Worm (Caenorhabditis elegans): Measurements from ENCODE around the gene F21A3.3.

The F21A3.3 gene

DNA sequence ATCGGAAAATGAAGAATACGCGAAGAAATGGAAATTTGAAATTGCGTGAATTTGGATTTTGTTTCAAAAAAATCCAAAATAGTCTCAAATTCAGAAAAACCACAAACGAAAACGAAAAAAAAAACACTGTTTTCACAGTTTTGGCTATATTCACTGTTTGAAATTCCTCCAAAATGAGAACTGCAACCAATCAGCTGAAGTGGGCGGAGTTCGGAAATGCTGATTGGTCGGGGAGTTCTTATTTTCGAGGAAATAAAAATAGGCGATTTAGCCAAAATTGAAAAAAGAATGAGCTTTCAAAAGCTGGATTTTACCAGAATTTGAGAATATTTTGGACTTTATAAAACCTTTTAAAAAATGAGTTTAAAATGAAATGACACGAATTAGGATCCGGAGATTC, 27.4 kb downstream of the F21A3.3 start, which contains the start of gene glb-14:
glb-14 (minus strand) TSS at position 97 of the 400 bp plus-strand sequence.
- TF ChIP-seq drap-1 (GFP tag; optimal IDR thresholded peaks at IDR 0.05): no peak
- TF ChIP-seq cnd-1 (tag; optimal IDR thresholded peaks at IDR 0.05): no peak
- TF ChIP-seq nhr-237 (tag; optimal IDR thresholded peaks at IDR 0.05): no peak
- no peak for TF ChIP-seq unc-39 (tag; optimal IDR thresholded peaks at IDR 0.05)
- TF ChIP-seq sptf-1 (tag; optimal IDR thresholded peaks at IDR 0.05): no peak
- TF ChIP-seq nhr-12 (tag; optimal IDR thresholded peaks at IDR 0.05): no peak

DNA sequence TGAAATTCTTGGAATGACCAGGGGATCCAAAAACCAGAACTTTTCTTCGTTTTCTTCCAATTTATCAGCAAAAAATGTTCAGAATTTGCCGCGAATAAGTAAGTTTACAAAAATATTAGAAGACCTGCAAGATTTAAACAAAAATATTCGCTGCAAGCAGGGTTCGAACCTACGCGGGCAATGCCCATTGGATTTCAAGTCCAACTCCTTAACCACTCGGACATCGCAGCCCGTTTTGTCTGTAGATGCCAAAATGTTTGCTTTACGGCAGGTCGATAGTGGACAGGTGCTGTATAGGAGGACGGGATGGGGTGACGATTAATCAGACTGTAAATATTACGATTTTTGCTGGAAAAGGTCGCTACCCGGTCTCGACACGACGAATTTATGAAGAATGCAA, 30.2 kb downstream of the F21A3.3 start:
- TF ChIP-seq ceh-83 (GFP tag; optimal IDR thresholded peaks at IDR 0.05) (no peak), drap-1 (GFP tag; optimal IDR thresholded peaks at IDR 0.05) (peak; percentile 62), sptf-1 (tag; optimal IDR thresholded peaks at IDR 0.05) (peak; percentile 17)

DNA sequence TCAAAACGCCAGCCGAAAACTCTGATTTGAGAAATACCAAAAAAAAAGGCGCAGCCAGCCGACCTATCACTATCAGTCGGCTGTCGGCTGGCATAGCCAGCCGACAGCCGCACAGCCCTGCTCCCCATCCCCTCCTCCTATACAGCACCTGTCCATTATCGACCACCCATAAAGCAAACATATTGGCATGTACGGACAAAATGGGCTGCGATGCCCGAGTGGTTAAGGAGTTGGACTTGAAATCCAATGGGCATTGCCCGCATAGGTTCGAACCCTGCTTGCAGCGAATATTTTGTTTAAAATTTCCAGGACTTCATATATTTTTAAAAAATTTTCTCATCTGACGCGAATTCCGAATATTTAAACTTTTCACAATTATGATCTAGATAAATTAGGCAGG, 32.9 kb downstream of the F21A3.3 start:
- TF ChIP-seq ham-2 (GFP tag; optimal IDR thresholded peaks at IDR 0.05) (no peak), drap-1 (GFP tag; optimal IDR thresholded peaks at IDR 0.05) (peak; percentile 7)

DNA sequence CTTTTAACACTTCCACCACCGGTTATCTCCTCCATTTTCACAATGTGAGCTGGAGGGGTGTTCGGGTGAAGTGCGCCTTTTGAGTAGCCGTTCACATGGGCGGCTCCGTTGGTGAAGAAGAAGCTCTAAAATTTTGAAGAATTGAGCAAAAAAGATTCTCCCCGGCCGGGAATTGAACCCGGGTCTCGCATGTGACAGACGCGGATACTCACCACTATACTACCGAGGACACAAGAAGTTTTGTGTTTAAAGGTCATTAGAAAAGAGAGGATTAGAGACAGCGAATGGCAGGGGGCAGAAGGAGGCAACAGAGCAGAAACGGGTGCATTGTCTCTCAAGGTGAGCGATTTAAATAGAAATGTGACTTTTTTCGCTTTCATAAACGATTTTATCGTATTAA, 34.1 kb downstream of the F21A3.3 start:
- peak; percentile 23 for TF ChIP-seq ztf-11 (tag; optimal IDR thresholded peaks at IDR 0.05)
- TF ChIP-seq cnd-1 (tag; optimal IDR thresholded peaks at IDR 0.05): peak; percentile 85
- no peak for TF ChIP-seq nhr-12 (tag; optimal IDR thresholded peaks at IDR 0.05)
- TF ChIP-seq sptf-1 (tag; optimal IDR thresholded peaks at IDR 0.05): peak; percentile 93
- TF ChIP-seq nhr-2 (tag; optimal IDR thresholded peaks at IDR 0.05): no peak
- peak; percentile 6 for TF ChIP-seq lin-13 (tag; optimal IDR thresholded peaks at IDR 0.05)
- TF ChIP-seq ham-2 (GFP tag; optimal IDR thresholded peaks at IDR 0.05): peak; percentile 70
- TF ChIP-seq hlh-1 (tag; optimal IDR thresholded peaks at IDR 0.05): peak; percentile 19
- peak; percentile 30 for TF ChIP-seq ces-1 (GFP tag; optimal IDR thresholded peaks at IDR 0.05)
- peak; percentile 99 for TF ChIP-seq drap-1 (GFP tag; optimal IDR thresholded peaks at IDR 0.05)
- peak; percentile 19 for TF ChIP-seq lsy-2 (tag; optimal IDR thresholded peaks at IDR 0.05)
- peak; percentile 74 for TF ChIP-seq unc-120 (tag; optimal IDR thresholded peaks at IDR 0.05; ENCODE audit: poor library complexity, severe bottlenecking)
- TF ChIP-seq flh-1 (GFP tag; optimal IDR thresholded peaks at IDR 0.05): peak; percentile 42
- no peak for TF ChIP-seq unc-62 (GFP tag; optimal IDR thresholded peaks at IDR 0.05)
- TF ChIP-seq sem-2 (GFP tag; optimal IDR thresholded peaks at IDR 0.05): peak; percentile 77
- TF ChIP-seq nhr-237 (tag; optimal IDR thresholded peaks at IDR 0.05): no peak
- peak; percentile 93 for TF ChIP-seq ceh-83 (GFP tag; optimal IDR thresholded peaks at IDR 0.05)
- peak; percentile 71 for TF ChIP-seq lin-32 (GFP tag; optimal IDR thresholded peaks at IDR 0.05)
- TF ChIP-seq mls-2 (tag; optimal IDR thresholded peaks at IDR 0.05): peak; percentile 91
- TF ChIP-seq bed-3 (GFP tag; optimal IDR thresholded peaks at IDR 0.05): peak; percentile 68
- peak; percentile 19 for TF ChIP-seq nhr-28 (tag; optimal IDR thresholded peaks at IDR 0.05)
- TF ChIP-seq mab-5 (tag; optimal IDR thresholded peaks at IDR 0.05): no peak
- peak; percentile 91 for TF ChIP-seq M03D4.4 (tag; optimal IDR thresholded peaks at IDR 0.05)
- TF ChIP-seq ceh-43 (GFP tag; optimal IDR thresholded peaks at IDR 0.05): peak; percentile 83
- TF ChIP-seq tbx-8 (GFP tag; optimal IDR thresholded peaks at IDR 0.05): peak; percentile 68

DNA sequence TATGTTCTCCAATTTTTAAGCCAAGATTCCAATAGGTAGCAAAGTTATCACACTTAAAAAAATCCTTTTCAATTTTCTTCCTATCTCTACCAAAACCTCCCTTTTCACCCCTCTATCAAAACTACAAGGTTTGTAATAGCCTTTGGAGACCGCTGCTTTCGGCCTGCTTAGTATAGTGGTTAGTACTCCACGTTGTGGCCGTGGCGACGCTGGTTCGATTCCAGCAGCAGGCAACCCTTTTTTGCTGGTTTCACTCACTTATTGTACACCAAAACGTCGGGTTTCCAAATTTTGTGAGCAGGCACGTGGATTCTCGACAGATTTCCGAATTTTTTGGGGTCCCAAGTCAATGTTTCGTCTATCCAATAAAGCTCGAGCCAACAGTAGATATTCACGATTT, 36.4 kb downstream of the F21A3.3 start:
- no peak for TF ChIP-seq unc-39 (tag; optimal IDR thresholded peaks at IDR 0.05)
- TF ChIP-seq unc-120 (tag; optimal IDR thresholded peaks at IDR 0.05; ENCODE audit: poor library complexity, severe bottlenecking): no peak
- no peak for TF ChIP-seq nhr-28 (tag; optimal IDR thresholded peaks at IDR 0.05)
- TF ChIP-seq elt-1 (tag; optimal IDR thresholded peaks at IDR 0.05; ENCODE audit: borderline replicate concordance, insufficient read depth): no peak
- no peak for TF ChIP-seq nhr-12 (tag; optimal IDR thresholded peaks at IDR 0.05)
- TF ChIP-seq lsy-2 (tag; optimal IDR thresholded peaks at IDR 0.05): no peak
- no peak for TF ChIP-seq elt-3 (tag; optimal IDR thresholded peaks at IDR 0.05)
- TF ChIP-seq ham-2 (GFP tag; optimal IDR thresholded peaks at IDR 0.05): peak; percentile 15
- no peak for TF ChIP-seq tbx-8 (GFP tag; optimal IDR thresholded peaks at IDR 0.05)
- TF ChIP-seq ceh-83 (GFP tag; optimal IDR thresholded peaks at IDR 0.05): no peak
- no peak for TF ChIP-seq flh-1 (GFP tag; optimal IDR thresholded peaks at IDR 0.05)
- no peak for TF ChIP-seq ztf-11 (tag; optimal IDR thresholded peaks at IDR 0.05)
- TF ChIP-seq hlh-1 (tag; optimal IDR thresholded peaks at IDR 0.05): peak; percentile 18
- TF ChIP-seq lin-32 (GFP tag; optimal IDR thresholded peaks at IDR 0.05): peak; percentile 15
- TF ChIP-seq drap-1 (GFP tag; optimal IDR thresholded peaks at IDR 0.05): peak; percentile 83
- TF ChIP-seq sem-2 (GFP tag; optimal IDR thresholded peaks at IDR 0.05): peak; percentile 27
- TF ChIP-seq lin-13 (tag; optimal IDR thresholded peaks at IDR 0.05): no peak
- TF ChIP-seq bed-3 (GFP tag; optimal IDR thresholded peaks at IDR 0.05): peak; percentile 41
- TF ChIP-seq unc-62 (GFP tag; optimal IDR thresholded peaks at IDR 0.05): no peak
- TF ChIP-seq ces-1 (GFP tag; optimal IDR thresholded peaks at IDR 0.05): no peak
- TF ChIP-seq mep-1 (tag; optimal IDR thresholded peaks at IDR 0.05): no peak
- TF ChIP-seq sptf-1 (tag; optimal IDR thresholded peaks at IDR 0.05): peak; percentile 69
- no peak for TF ChIP-seq nhr-76 (tag; optimal IDR thresholded peaks at IDR 0.05)
- TF ChIP-seq snpc-4 (tag; optimal IDR thresholded peaks at IDR 0.05): no peak
- no peak for TF ChIP-seq nhr-2 (tag; optimal IDR thresholded peaks at IDR 0.05)
- TF ChIP-seq M03D4.4 (tag; optimal IDR thresholded peaks at IDR 0.05): peak; percentile 55
- TF ChIP-seq ceh-39 (tag; optimal IDR thresholded peaks at IDR 0.05): no peak
- TF ChIP-seq nhr-237 (tag; optimal IDR thresholded peaks at IDR 0.05): no peak
- no peak for TF ChIP-seq pha-4 (tag; optimal IDR thresholded peaks at IDR 0.05)
- no peak for TF ChIP-seq blmp-1 (tag; optimal IDR thresholded peaks at IDR 0.05)
- peak; percentile 38 for TF ChIP-seq mls-2 (tag; optimal IDR thresholded peaks at IDR 0.05)
- TF ChIP-seq ceh-43 (GFP tag; optimal IDR thresholded peaks at IDR 0.05): no peak
- TF ChIP-seq cnd-1 (tag; optimal IDR thresholded peaks at IDR 0.05): peak; percentile 51
- TF ChIP-seq zip-8 (tag; optimal IDR thresholded peaks at IDR 0.05): no peak
- no peak for TF ChIP-seq mab-5 (tag; optimal IDR thresholded peaks at IDR 0.05)

Measured in whole organism, mixed stage, embryonic.